Fruit fly (Drosophila melanogaster): ENCODE results near the gene Rpt2.

Gene Rpt2

DNA sequence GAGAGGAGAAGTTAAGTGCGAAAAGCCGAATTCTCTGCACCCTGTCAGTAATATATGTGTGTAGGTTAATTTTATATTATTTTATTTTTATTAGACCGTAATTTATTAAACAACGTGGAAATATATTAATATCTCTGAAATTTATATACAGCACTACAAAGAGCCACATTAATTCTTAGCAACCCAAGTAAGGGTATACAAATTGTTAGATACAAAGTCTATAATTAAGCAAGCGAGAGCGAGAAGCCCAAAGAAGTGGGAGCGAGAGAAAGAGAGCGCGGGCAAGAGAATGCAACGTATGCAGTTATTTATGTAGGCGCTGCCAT lies 44.3 kb downstream of the Rpt2 start (continued):
- TF ChIP-seq Hmx (GFP tag; optimal IDR thresholded peaks at IDR 0.05) (no peak), CG17328 (GFP tag; IDR thresholded peaks at IDR 0.05) (peak; percentile 97), chm (GFP tag; IDR thresholded peaks at IDR 0.05) (peak; percentile 96; the same call in 1 of the 2 replicates), maf-S (GFP tag; optimal IDR thresholded peaks at IDR 0.05) (peak; percentile 5), CG13424 (tag; optimal IDR thresholded peaks at IDR 0.05) (peak; percentile 95), Blimp-1 (GFP tag; optimal IDR thresholded peaks at IDR 0.05) (peak; percentile 98), CG12219 (GFP tag; optimal IDR thresholded peaks at IDR 0.05) (peak; percentile 88), sisA (GFP tag; IDR thresholded peaks at IDR 0.05) (peak; percentile 96), trem (tag; optimal IDR thresholded peaks at IDR 0.05) (peak; percentile 96), GATAe (GFP tag; conservative IDR thresholded peaks at IDR 0.05) (peak; percentile 32; the same call in 1 of the 2 replicates), Hr78 (GFP tag; optimal IDR thresholded peaks at IDR 0.05) (peak in 1 of 2 experiments; percentile 86), CG15479 (GFP tag; optimal IDR thresholded peaks at IDR 0.05) (no peak), CG32772 (GFP tag; IDR thresholded peaks at IDR 0.05) (peak; percentile 92), Dfd (GFP tag; optimal IDR thresholded peaks at IDR 0.05) (no peak), nerfin-2 (GFP tag; IDR thresholded peaks at IDR 0.05; ENCODE audit: partially characterized antibody) (no peak), CG17385 (GFP tag; optimal IDR thresholded peaks at IDR 0.05) (peak; percentile 88), fd64A (GFP tag; optimal IDR thresholded peaks at IDR 0.05) (peak; percentile 78), prd (optimal IDR thresholded peaks at IDR 0.05) (no peak), prd (GFP tag; IDR thresholded peaks at IDR 0.05) (peak; percentile 95), nom (GFP tag; optimal IDR thresholded peaks at IDR 0.05) (peak; percentile 85), MTF-1 (GFP tag; optimal IDR thresholded peaks at IDR 0.05; ENCODE audit: borderline replicate concordance) (peak; percentile 89), kni (GFP tag; optimal IDR thresholded peaks at IDR 0.05) (no peak), gro (GFP tag; optimal IDR thresholded peaks at IDR 0.05) (no peak), lola (GFP tag; optimal IDR thresholded peaks at IDR 0.05) (peak in 1 of 3 experiments; percentile 98), nerfin-1 (tag; optimal IDR thresholded peaks at IDR 0.05) (peak; percentile 92), insv (GFP tag; optimal IDR thresholded peaks at IDR 0.05) (peak in 1 of 2 experiments; percentile 7), br (optimal IDR thresholded peaks at IDR 0.05) (no peak), Six4 (GFP tag; optimal IDR thresholded peaks at IDR 0.05) (peak; percentile 90), CG34422 (GFP tag; IDR thresholded peaks at IDR 0.05) (peak; percentile 96), E2f2 (GFP tag; IDR thresholded peaks at IDR 0.05) (peak; percentile 74), CG18476 (GFP tag; optimal IDR thresholded peaks at IDR 0.05) (peak; percentile 89), CG42726 (GFP tag; IDR thresholded peaks at IDR 0.05; ENCODE audit: partially characterized antibody) (no peak), CG11695 (GFP tag; IDR thresholded peaks at IDR 0.05) (peak; percentile 92), Myb (GFP tag; optimal IDR thresholded peaks at IDR 0.05) (no peak), CG1832 (GFP tag; optimal IDR thresholded peaks at IDR 0.05) (no peak), CG10267 (tag; optimal IDR thresholded peaks at IDR 0.05) (peak; percentile 94), ems (GFP tag; optimal IDR thresholded peaks at IDR 0.05) (peak; percentile 66), wor (GFP tag; IDR thresholded peaks at IDR 0.05) (peak; percentile 90), rib (GFP tag; IDR thresholded peaks at IDR 0.05) (peak; percentile 51; the same call in 1 of the 2 replicates), gem (tag; optimal IDR thresholded peaks at IDR 0.05) (peak; percentile 98), CG10654 (GFP tag; optimal IDR thresholded peaks at IDR 0.05) (peak; percentile 91), CG17802 (tag; optimal IDR thresholded peaks at IDR 0.05) (peak; percentile 82), CG15514 (GFP tag; optimal IDR thresholded peaks at IDR 0.05) (peak; percentile 58), Sry-δ (GFP tag; optimal IDR thresholded peaks at IDR 0.05) (no peak), Drgx (GFP tag; IDR thresholded peaks at IDR 0.05) (peak; percentile 99), CG8281 (tag; optimal IDR thresholded peaks at IDR 0.05) (peak; percentile 82), tgo (GFP tag; IDR thresholded peaks at IDR 0.05) (peak; percentile 91), vvl (GFP tag; IDR thresholded peaks at IDR 0.05) (peak; percentile 97), Fer1 (GFP tag; optimal IDR thresholded peaks at IDR 0.05) (peak; percentile 78), amos (GFP tag; IDR thresholded peaks at IDR 0.05; ENCODE audit: partially characterized antibody) (no peak)

Measured in whole organism, embryonic.